Worm (Caenorhabditis elegans): ENCODE data around the gene tdc-1.

tdc-1 gene

ce11 chrII:8308314-8308713 lies 37.9 kb downstream of the tdc-1 start:
- no peak for TF ChIP-seq ama-1 (optimal IDR thresholded peaks at IDR 0.05)
- TF ChIP-seq pqm-1 (tag; optimal IDR thresholded peaks at IDR 0.05) = no peak
- TF ChIP-seq unc-55 (GFP tag; optimal IDR thresholded peaks at IDR 0.05) = no peak
- TF ChIP-seq C08G9.2 (tag; optimal IDR thresholded peaks at IDR 0.05) = no peak
- no peak for TF ChIP-seq nhr-11 (tag; optimal IDR thresholded peaks at IDR 0.05)
- TF ChIP-seq ceh-14 (tag; optimal IDR thresholded peaks at IDR 0.05) = no peak
- no peak for TF ChIP-seq gmeb-2 (tag; optimal IDR thresholded peaks at IDR 0.05)
- TF ChIP-seq nfya-1 (tag; optimal IDR thresholded peaks at IDR 0.05) = no peak
- no peak for TF ChIP-seq hlh-6 (tag; optimal IDR thresholded peaks at IDR 0.05)
- no peak for TF ChIP-seq dve-1 (tag; optimal IDR thresholded peaks at IDR 0.05)

ce11 chrII:8311484-8311883 lies 41.1 kb downstream of the tdc-1 start:
- TF ChIP-seq ama-1 (optimal IDR thresholded peaks at IDR 0.05) (no peak), fax-1 (tag; optimal IDR thresholded peaks at IDR 0.05) (no peak), pha-4 (tag; optimal IDR thresholded peaks at IDR 0.05) (no peak), syd-9 (tag; optimal IDR thresholded peaks at IDR 0.05) (no peak), ceh-48 (tag; optimal IDR thresholded peaks at IDR 0.05) (no peak), eyg-1 (tag; optimal IDR thresholded peaks at IDR 0.05) (no peak), pqm-1 (tag; optimal IDR thresholded peaks at IDR 0.05) (no peak), pha-2 (tag; optimal IDR thresholded peaks at IDR 0.05) (no peak), ets-4 (tag; optimal IDR thresholded peaks at IDR 0.05) (no peak), ceh-9 (tag; optimal IDR thresholded peaks at IDR 0.05) (no peak), K02D7.2 (tag; optimal IDR thresholded peaks at IDR 0.05) (no peak), Y22D7AL.16 (tag; optimal IDR thresholded peaks at IDR 0.05) (no peak), ceh-30 (tag; optimal IDR thresholded peaks at IDR 0.05) (no peak), rnt-1 (tag; optimal IDR thresholded peaks at IDR 0.05) (no peak), fkh-6 (tag; optimal IDR thresholded peaks at IDR 0.05) (no peak), odd-2 (tag; optimal IDR thresholded peaks at IDR 0.05) (no peak), pros-1 (tag; optimal IDR thresholded peaks at IDR 0.05) (no peak), nhr-232 (tag; optimal IDR thresholded peaks at IDR 0.05) (no peak), madf-2 (tag; optimal IDR thresholded peaks at IDR 0.05) (no peak), hlh-8 (tag; optimal IDR thresholded peaks at IDR 0.05) (no peak)

- TF ChIP-seq Y22D7AL.16 (tag; optimal IDR thresholded peaks at IDR 0.05) (no peak), K09A11.1 (tag; optimal IDR thresholded peaks at IDR 0.05; ENCODE audit: insufficient read depth) (no peak), zip-5 (tag; optimal IDR thresholded peaks at IDR 0.05) (no peak), che-1 (tag; optimal IDR thresholded peaks at IDR 0.05) (no peak), unc-42 (tag; optimal IDR thresholded peaks at IDR 0.05) (peak; percentile 46), odd-2 (tag; optimal IDR thresholded peaks at IDR 0.05) (no peak), F13H6.1 (tag; optimal IDR thresholded peaks at IDR 0.05) (no peak), unc-3 (GFP tag; conservative IDR thresholded peaks at IDR 0.05) (no peak), unc-3 (tag; optimal IDR thresholded peaks at IDR 0.05) (no peak)
Observed at ce11 chrII:8312012-8312411, 41.6 kb downstream of the tdc-1 start.

ce11 chrII:8314768-8315167 lies 44.4 kb downstream of the tdc-1 start:
- TF ChIP-seq nhr-11 (tag; optimal IDR thresholded peaks at IDR 0.05) (no peak), ztf-16 (tag; optimal IDR thresholded peaks at IDR 0.05) (no peak), elt-2 (tag; optimal IDR thresholded peaks at IDR 0.05) (no peak), ceh-9 (tag; optimal IDR thresholded peaks at IDR 0.05) (no peak), F13H6.1 (tag; optimal IDR thresholded peaks at IDR 0.05) (no peak), hlh-30 (tag; optimal IDR thresholded peaks at IDR 0.05; ENCODE audit: insufficient read depth) (no peak), npax-4 (tag; optimal IDR thresholded peaks at IDR 0.05) (no peak), hlh-6 (tag; optimal IDR thresholded peaks at IDR 0.05) (no peak), pax-1 (tag; optimal IDR thresholded peaks at IDR 0.05) (no peak), pqm-1 (tag; optimal IDR thresholded peaks at IDR 0.05) (no peak), ceh-31 (tag; optimal IDR thresholded peaks at IDR 0.05) (no peak), C38D4.7 (GFP tag; optimal IDR thresholded peaks at IDR 0.05) (no peak), ceh-48 (tag; optimal IDR thresholded peaks at IDR 0.05) (no peak), ttx-3 (tag; optimal IDR thresholded peaks at IDR 0.05) (no peak), ceh-19 (GFP tag; optimal IDR thresholded peaks at IDR 0.05) (no peak)
